Worm (Caenorhabditis elegans): ENCODE measurements around the gene F39B3.7.

DNA sequence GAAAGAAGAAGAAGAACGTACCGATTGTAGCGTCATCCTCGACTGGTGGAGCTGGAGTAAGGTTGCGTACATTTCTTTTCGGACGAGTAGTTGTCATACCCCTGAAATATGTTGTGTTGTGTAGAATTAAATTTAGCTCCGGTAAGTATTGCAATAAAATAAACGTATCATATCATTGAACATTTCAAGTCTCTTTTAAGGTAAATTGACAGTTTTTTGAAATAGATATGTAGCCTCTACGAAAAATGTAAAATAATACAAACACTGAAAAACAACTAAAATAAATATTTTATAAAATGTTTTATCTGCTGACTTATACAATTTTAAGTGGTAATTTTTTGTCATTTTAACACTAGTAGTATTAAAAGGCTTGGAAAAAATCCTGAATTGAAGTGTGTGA is 42.7 kb upstream of the F39B3.7 start, which contains the start of gene C16H3.3:
- TF ChIP-seq him-1 (tag; optimal IDR thresholded peaks at IDR 0.05): no peak
- TF ChIP-seq W03F9.2 (tag; optimal IDR thresholded peaks at IDR 0.05): no peak
